Worm (Caenorhabditis elegans): Measurements from ENCODE around the gene Y57E12B.1.

- no peak for TF ChIP-seq aly-1 (tag; optimal IDR thresholded peaks at IDR 0.05)
- no peak for TF ChIP-seq tbx-11 (GFP tag; IDR thresholded peaks at IDR 0.05)
- TF ChIP-seq tbx-37 (GFP tag; conservative IDR thresholded peaks at IDR 0.05), result no peak
- TF ChIP-seq ama-1 (optimal IDR thresholded peaks at IDR 0.05), result no peak
Measured at ce11 chrV:6906435-6906834, 41.9 kb upstream of the Y57E12B.1 start.
